Fruit fly (Drosophila melanogaster): ENCODE results near the gene CG13995.

- TF ChIP-seq ttk (optimal IDR thresholded peaks at IDR 0.05), result no peak
- TF ChIP-seq h (optimal IDR thresholded peaks at IDR 0.05), result no peak
- TF ChIP-seq psq (optimal IDR thresholded peaks at IDR 0.05), result no peak
- TF ChIP-seq insv (optimal IDR thresholded peaks at IDR 0.05), result no peak
These were observed 33.6 kb upstream of the CG13995 start, which contains the start of gene CG13996 for dm6 chr2L:6020535-6020934.

Measured in Kc167 (cell line).